Worm (Caenorhabditis elegans) whole organism, mixed stage, embryonic: Measurements from ENCODE around the gene dct-19.

Source experiments
- M03D4.4 ChIP-seq: sonication (generic microtip); optimal IDR thresholded peaks from 2 replicates; lab custom pipeline; 2017; ENCODE audit warnings: mild to moderate bottlenecking, missing genetic modification characterization, missing compliant biosample characterization
- blmp-1 ChIP-seq: fragments of 150-350 bp; optimal IDR thresholded peaks from 2 replicates; lab custom pipeline; 2014; ENCODE audit warnings: missing biosample characterization, missing genetic modification characterization
- elt-1 ChIP-seq: sonication (generic microtip); optimal IDR thresholded peaks from 2 replicates; lab custom pipeline; 2017; ENCODE audit warnings: missing genetic modification characterization, mild to moderate bottlenecking, missing compliant biosample characterization, antibody characterized with exemption, moderate library complexity, borderline replicate concordance; ENCODE audit not compliant: insufficient read depth
- lin-13 ChIP-seq: fragments of 150-350 bp; optimal IDR thresholded peaks from 2 replicates; lab custom pipeline; 2014; ENCODE audit warnings: missing biosample characterization, missing genetic modification characterization
- lsy-2 ChIP-seq: fragments of 150-350 bp; optimal IDR thresholded peaks from 2 replicates; lab custom pipeline; 2014; ENCODE audit warnings: missing biosample characterization, missing genetic modification characterization
- mab-5 ChIP-seq: fragments of 150-350 bp; optimal IDR thresholded peaks from 2 replicates; lab custom pipeline; 2014; ENCODE audit warnings: missing biosample characterization, missing genetic modification characterization
- mls-2 ChIP-seq: sonication (generic microtip); optimal IDR thresholded peaks from 2 replicates; lab custom pipeline; 2016; ENCODE audit warnings: mild to moderate bottlenecking, missing genetic modification characterization, moderate library complexity, missing compliant biosample characterization
- nhr-12 ChIP-seq: fragments of 150-350 bp; optimal IDR thresholded peaks from 2 replicates; lab custom pipeline; 2014; ENCODE audit warnings: missing biosample characterization, missing genetic modification characterization
- nhr-237 ChIP-seq: fragments of 150-350 bp; optimal IDR thresholded peaks from 2 replicates; lab custom pipeline; 2014; ENCODE audit warnings: missing biosample characterization, missing genetic modification characterization
- nhr-76 ChIP-seq: sonication (generic microtip); optimal IDR thresholded peaks from 2 replicates; lab custom pipeline; 2017; ENCODE audit warnings: missing biosample characterization, missing genetic modification characterization
- pha-4 ChIP-seq: fragments of 150-350 bp; optimal IDR thresholded peaks from 2 replicates; lab custom pipeline; 2018; ENCODE audit warnings: missing biosample characterization, missing genetic modification reagents, missing genetic modification characterization
- snpc-4 ChIP-seq: fragments of 150-350 bp; optimal IDR thresholded peaks from 2 replicates; lab custom pipeline; 2014; ENCODE audit warnings: missing biosample characterization, missing genetic modification characterization
- unc-39 ChIP-seq: fragments of 150-350 bp; optimal IDR thresholded peaks from 2 replicates; lab custom pipeline; 2014; ENCODE audit warnings: missing biosample characterization, missing genetic modification characterization
- ztf-11 ChIP-seq: fragments of 150-350 bp; optimal IDR thresholded peaks from 2 replicates; lab custom pipeline; 2014; ENCODE audit warnings: missing biosample characterization, missing genetic modification characterization

DNA sequence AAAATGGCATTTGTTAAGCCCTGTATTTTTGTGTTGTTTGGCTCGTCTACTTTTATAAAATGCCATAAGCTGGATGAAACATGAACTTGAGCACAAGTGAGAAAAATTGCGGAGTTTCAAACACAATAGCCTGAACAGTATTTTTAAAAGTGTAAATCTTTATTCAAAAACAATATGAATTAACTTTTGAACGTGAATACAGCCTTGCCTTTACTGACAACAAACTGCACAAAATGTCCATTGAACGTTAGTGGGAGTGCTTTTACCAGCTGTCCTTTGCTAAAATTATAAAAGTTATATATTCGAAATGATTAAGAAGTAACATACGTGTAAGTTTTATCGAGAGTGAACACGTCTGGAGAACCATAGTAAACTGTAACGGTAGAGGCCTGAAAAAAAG is 24.6 kb downstream of the dct-19 start:
- TF ChIP-seq unc-39 (tag; lab: Kevin White, UChicago) (no peak), lsy-2 (tag; lab: Kevin White, UChicago) (no peak), lin-13 (tag; lab: Kevin White, UChicago) (no peak), ztf-11 (tag; lab: Kevin White, UChicago) (no peak), mab-5 (tag; lab: Kevin White, UChicago) (no peak), blmp-1 (tag; lab: Kevin White, UChicago) (no peak), elt-1 (tag; lab: Kevin White, UChicago) (no peak), pha-4 (tag; lab: Kevin White, UChicago) (no peak), nhr-12 (tag; lab: Kevin White, UChicago) (no peak), snpc-4 (tag; lab: Kevin White, UChicago) (no peak), nhr-76 (tag; lab: Kevin White, UChicago) (no peak), M03D4.4 (no peak), mls-2 (tag; lab: Kevin White, UChicago) (no peak), nhr-237 (tag; lab: Kevin White, UChicago) (no peak)
